Fruit fly (Drosophila melanogaster) whole organism, embryonic: Measurements from ENCODE around the gene CG8870.
A peak's percentile ranks its signal among the peaks of the same experiment; 100 is the strongest.

Experiments used
- CG10267 ChIP-seq: fragments of 200-800 bp; sonication (Bioruptor generic); optimal IDR thresholded peaks from 2 replicates; lab custom pipeline; 2018; ENCODE audit warnings: missing biosample characterization, mild to moderate bottlenecking, missing genetic modification characterization, moderate library complexity
- CG11504 ChIP-seq: fragments of 200-800 bp; sonication (Bioruptor generic); optimal IDR thresholded peaks from 3 replicates; lab custom pipeline; 2019; ENCODE audit warnings: missing biosample characterization, mild to moderate bottlenecking, missing genetic modification characterization, moderate library complexity
- CG13123 ChIP-seq: fragments of 200-800 bp; sonication (Bioruptor generic); optimal IDR thresholded peaks from 2 replicates; lab custom pipeline; 2016; ENCODE audit warnings: missing biosample characterization, missing genetic modification characterization
- CG13624 ChIP-seq: fragments of 200-800 bp; sonication (Bioruptor generic); optimal IDR thresholded peaks from 2 replicates; lab custom pipeline; 2016; ENCODE audit warnings: missing biosample characterization, missing genetic modification characterization
- CG17359 ChIP-seq: fragments of 200-800 bp; sonication (Bioruptor generic); optimal IDR thresholded peaks from 3 replicates; lab custom pipeline; 2018; ENCODE audit warnings: missing biosample characterization, mild to moderate bottlenecking, missing genetic modification characterization, moderate library complexity
- CG18262 ChIP-seq: fragments of 200-800 bp; optimal IDR thresholded peaks from 3 replicates; lab custom pipeline; 2019; ENCODE audit warnings: missing biosample characterization, mild to moderate bottlenecking, missing genetic modification characterization, moderate library complexity
- CG1832 ChIP-seq: fragments of 200-800 bp; sonication (Bioruptor generic); optimal IDR thresholded peaks from 2 replicates; lab custom pipeline; 2017; ENCODE audit warnings: missing biosample characterization, mild to moderate bottlenecking, missing genetic modification characterization, inconsistent platforms
- CG18476 ChIP-seq: fragments of 200-800 bp; sonication (Bioruptor generic); optimal IDR thresholded peaks from 2 replicates; lab custom pipeline; 2016; ENCODE audit warnings: missing biosample characterization, mild to moderate bottlenecking, missing genetic modification characterization
- CG2889 ChIP-seq: fragments of 200-800 bp; sonication (Bioruptor generic); IDR thresholded peaks from 3 replicates; pipeline ENCODE4 v1.3.6; 2022; ENCODE audit warnings: missing biosample characterization, missing genetic modification characterization
- CG30020 ChIP-seq: fragments of 200-800 bp; optimal IDR thresholded peaks from 2 replicates; lab custom pipeline; 2019; ENCODE audit warnings: missing biosample characterization, mild to moderate bottlenecking, missing genetic modification characterization, moderate library complexity
- CG31441 ChIP-seq: fragments of 200-800 bp; sonication (Bioruptor generic); IDR thresholded peaks from 2 replicates; pipeline ENCODE4 v1.3.6; 2022; ENCODE audit warnings: missing biosample characterization, missing genetic modification characterization
- CG3726 ChIP-seq: fragments of 200-800 bp; sonication (Bioruptor generic); IDR thresholded peaks from 3 replicates; pipeline ENCODE4, ENCODE4 v1.3.6; 2022; ENCODE audit warnings: missing biosample characterization, missing genetic modification characterization
- CG3847 ChIP-seq: fragments of 200-800 bp; sonication (Bioruptor generic); IDR thresholded peaks from 2 replicates; pipeline ENCODE4 v1.3.6; 2022; ENCODE audit warnings: missing biosample characterization, missing genetic modification characterization
- CG4360 ChIP-seq: fragments of 200-800 bp; sonication (Bioruptor generic); IDR thresholded peaks from 2 replicates; pipeline ENCODE4 v1.3.6; 2022; ENCODE audit warnings: missing biosample characterization, missing genetic modification characterization
- CG4854 ChIP-seq: fragments of 200-800 bp; sonication (Bioruptor generic); optimal IDR thresholded peaks from 2 replicates; lab custom pipeline; 2016; ENCODE audit warnings: missing biosample characterization, missing genetic modification characterization, inconsistent platforms
- CG7786 ChIP-seq: fragments of 200-800 bp; sonication (Bioruptor generic); optimal IDR thresholded peaks from 2 replicates; lab custom pipeline; 2016; ENCODE audit warnings: missing biosample characterization, missing genetic modification characterization
- Dp ChIP-seq: fragments of 200-800 bp; sonication (Bioruptor generic); optimal IDR thresholded peaks from 2 replicates; lab custom pipeline; 2018; ENCODE audit warnings: missing biosample characterization, mild to moderate bottlenecking, missing genetic modification characterization, moderate library complexity
- HLH4C ChIP-seq: fragments of 200-800 bp; sonication (Bioruptor generic); IDR thresholded peaks from 3 replicates; pipeline ENCODE4 v1.3.6; 2022; ENCODE audit warnings: missing biosample characterization, missing genetic modification characterization; ENCODE audit not compliant: partially characterized antibody
- Hand ChIP-seq: fragments of 200-800 bp; sonication (Bioruptor generic); optimal IDR thresholded peaks from 2 replicates; lab custom pipeline; 2017; ENCODE audit warnings: mild to moderate bottlenecking, missing biosample characterization, missing genetic modification reagents, missing genetic modification characterization
- Hmx ChIP-seq: fragments of 200-800 bp; sonication (Bioruptor generic); optimal IDR thresholded peaks from 2 replicates; lab custom pipeline; 2016; ENCODE audit warnings: missing biosample characterization, missing genetic modification characterization
- Opbp ChIP-seq: fragments of 200-800 bp; sonication (Bioruptor generic); IDR thresholded peaks from 3 replicates; pipeline ENCODE4 v1.3.6; 2022; ENCODE audit warnings: missing biosample characterization, missing genetic modification characterization; ENCODE audit not compliant: partially characterized antibody
- Poxn ChIP-seq: fragments of 200-800 bp; sonication (Bioruptor generic); IDR thresholded peaks from 2 replicates; pipeline ENCODE4 v1.3.6; 2022; ENCODE audit warnings: missing biosample characterization, missing genetic modification characterization
- TFAM ChIP-seq: fragments of 200-800 bp; sonication (Bioruptor generic); optimal IDR thresholded peaks from 2 replicates; lab custom pipeline; 2017; ENCODE audit warnings: missing biosample characterization, missing genetic modification characterization, inconsistent platforms
- Tbp ChIP-seq: fragments of >200 bp; optimal IDR thresholded peaks from 2 replicates; lab custom pipeline; 2018; ENCODE audit warnings: missing biosample characterization, missing genetic modification characterization
- ase ChIP-seq: fragments of 200-800 bp; sonication (Bioruptor generic); IDR thresholded peaks from 3 replicates; pipeline ENCODE4 v1.3.6; 2022; ENCODE audit warnings: missing biosample characterization, missing genetic modification characterization
- bab2 ChIP-seq: fragments of 200-800 bp; sonication (Bioruptor generic); optimal IDR thresholded peaks from 2 replicates; lab custom pipeline; 2016; ENCODE audit warnings: missing biosample characterization, missing genetic modification characterization
- chn ChIP-seq: fragments of 200-800 bp; sonication (Bioruptor generic); optimal IDR thresholded peaks from 2 replicates; lab custom pipeline; 2016; ENCODE audit warnings: missing biosample characterization, missing genetic modification characterization
- ci ChIP-seq: fragments of 200-800 bp; sonication (Bioruptor generic); IDR thresholded peaks from 3 replicates; pipeline ENCODE4 v1.3.6; 2022; ENCODE audit warnings: missing biosample characterization, missing genetic modification characterization
- esg ChIP-seq: fragments of 200-800 bp; sonication (Bioruptor generic); conservative IDR thresholded peaks from 2 replicates; pipeline ENCODE4 v1.3.6; 2022; ENCODE audit warnings: missing biosample characterization, missing genetic modification characterization
- fu2 ChIP-seq: fragments of 200-800 bp; sonication (Bioruptor generic); optimal IDR thresholded peaks from 2 replicates; lab custom pipeline; 2016; ENCODE audit warnings: missing biosample characterization, missing genetic modification characterization
- hth ChIP-seq: fragments of >200 bp; optimal IDR thresholded peaks from 2 replicates; lab custom pipeline; 2017; ENCODE audit warnings: inconsistent platforms
- jigr1 ChIP-seq: fragments of 200-800 bp; sonication (Bioruptor generic); IDR thresholded peaks from 3 replicates; pipeline ENCODE4 v1.3.6; 2022; ENCODE audit warnings: missing biosample characterization, missing genetic modification characterization
- kni ChIP-seq: fragments of 200-800 bp; sonication (Bioruptor generic); optimal IDR thresholded peaks from 3 replicates; lab custom pipeline; 2017; ENCODE audit warnings: mild to moderate bottlenecking, missing biosample characterization, missing genetic modification reagents, missing genetic modification characterization
- lab ChIP-seq: fragments of 200-800 bp; sonication (Bioruptor generic); optimal IDR thresholded peaks from 3 replicates; lab custom pipeline; 2017; ENCODE audit warnings: missing biosample characterization, missing genetic modification characterization, mild to moderate bottlenecking, moderate library complexity, missing genetic modification reagents
- lilli ChIP-seq: fragments of 200-800 bp; sonication (Bioruptor generic); optimal IDR thresholded peaks from 3 replicates; lab custom pipeline; 2016; ENCODE audit warnings: missing biosample characterization, missing genetic modification characterization
- luna ChIP-seq: fragments of 200-800 bp; sonication (Bioruptor generic); optimal IDR thresholded peaks from 2 replicates; lab custom pipeline; 2016; ENCODE audit warnings: missing biosample characterization, missing genetic modification characterization
- nerfin-1 ChIP-seq: fragments of 200-800 bp; sonication (Bioruptor generic); optimal IDR thresholded peaks from 3 replicates; lab custom pipeline; 2019; ENCODE audit warnings: missing biosample characterization, mild to moderate bottlenecking, missing genetic modification characterization, moderate library complexity
- otp ChIP-seq: fragments of 200-800 bp; sonication (Bioruptor generic); IDR thresholded peaks from 3 replicates; pipeline ENCODE4, ENCODE4 v1.3.6; 2022; ENCODE audit warnings: missing biosample characterization, missing genetic modification characterization
- pan ChIP-seq, 4 experiments: fragments of >200 bp in 3 of 4; fragments of 200-800 bp in 1 of 4; sonication (Bioruptor generic) in 1 of 4; optimal IDR thresholded peaks in 3 of 4; IDR thresholded peaks in 1 of 4; 2 replicates each; pipeline versions ENCODE4 v1.3.6 to Lab custom; 2017 to 2022; ENCODE audit warnings: missing biosample characterization in 2 of 4, missing genetic modification characterization in 2 of 4, mixed read lengths in 1 of 4
- pb ChIP-seq: fragments of 200-800 bp; sonication (Bioruptor generic); optimal IDR thresholded peaks from 3 replicates; lab custom pipeline; 2016; ENCODE audit warnings: missing biosample characterization, missing genetic modification characterization
- peb ChIP-seq: fragments of 200-800 bp; sonication (Bioruptor generic); IDR thresholded peaks from 2 replicates; pipeline ENCODE4 v1.3.6; 2022; ENCODE audit warnings: missing biosample characterization, missing genetic modification characterization
- pum ChIP-seq: fragments of 200-800 bp; sonication (Bioruptor generic); optimal IDR thresholded peaks from 2 replicates; lab custom pipeline; 2016; ENCODE audit warnings: missing biosample characterization, missing genetic modification characterization
- sd ChIP-seq: fragments of 200-800 bp; sonication (Bioruptor generic); optimal IDR thresholded peaks from 3 replicates; lab custom pipeline; 2018; ENCODE audit warnings: missing biosample characterization, mild to moderate bottlenecking, missing genetic modification characterization, moderate library complexity
- sr ChIP-seq: fragments of 200-800 bp; sonication (Bioruptor generic); IDR thresholded peaks from 3 replicates; pipeline ENCODE4 v1.3.6; 2022; ENCODE audit warnings: missing biosample characterization, missing genetic modification characterization
- tap ChIP-seq: fragments of 200-800 bp; optimal IDR thresholded peaks from 3 replicates; lab custom pipeline; 2019; ENCODE audit warnings: missing biosample characterization, mild to moderate bottlenecking, missing genetic modification characterization, moderate library complexity
- wdn ChIP-seq: fragments of 200-800 bp; sonication (Bioruptor generic); IDR thresholded peaks from 2 replicates; pipeline ENCODE4 v1.3.6; 2022; ENCODE audit warnings: missing biosample characterization, missing genetic modification characterization
- zf30C ChIP-seq: fragments of 200-800 bp; sonication (Bioruptor generic); optimal IDR thresholded peaks from 3 replicates; lab custom pipeline; 2018; ENCODE audit warnings: missing biosample characterization, mild to moderate bottlenecking, missing genetic modification characterization
- zfh1 ChIP-seq: fragments of 200-800 bp; sonication (Bioruptor generic); IDR thresholded peaks from 3 replicates; pipeline ENCODE4 v1.3.6; 2022; ENCODE audit warnings: missing biosample characterization, missing genetic modification characterization

Gene CG8870

DNA sequence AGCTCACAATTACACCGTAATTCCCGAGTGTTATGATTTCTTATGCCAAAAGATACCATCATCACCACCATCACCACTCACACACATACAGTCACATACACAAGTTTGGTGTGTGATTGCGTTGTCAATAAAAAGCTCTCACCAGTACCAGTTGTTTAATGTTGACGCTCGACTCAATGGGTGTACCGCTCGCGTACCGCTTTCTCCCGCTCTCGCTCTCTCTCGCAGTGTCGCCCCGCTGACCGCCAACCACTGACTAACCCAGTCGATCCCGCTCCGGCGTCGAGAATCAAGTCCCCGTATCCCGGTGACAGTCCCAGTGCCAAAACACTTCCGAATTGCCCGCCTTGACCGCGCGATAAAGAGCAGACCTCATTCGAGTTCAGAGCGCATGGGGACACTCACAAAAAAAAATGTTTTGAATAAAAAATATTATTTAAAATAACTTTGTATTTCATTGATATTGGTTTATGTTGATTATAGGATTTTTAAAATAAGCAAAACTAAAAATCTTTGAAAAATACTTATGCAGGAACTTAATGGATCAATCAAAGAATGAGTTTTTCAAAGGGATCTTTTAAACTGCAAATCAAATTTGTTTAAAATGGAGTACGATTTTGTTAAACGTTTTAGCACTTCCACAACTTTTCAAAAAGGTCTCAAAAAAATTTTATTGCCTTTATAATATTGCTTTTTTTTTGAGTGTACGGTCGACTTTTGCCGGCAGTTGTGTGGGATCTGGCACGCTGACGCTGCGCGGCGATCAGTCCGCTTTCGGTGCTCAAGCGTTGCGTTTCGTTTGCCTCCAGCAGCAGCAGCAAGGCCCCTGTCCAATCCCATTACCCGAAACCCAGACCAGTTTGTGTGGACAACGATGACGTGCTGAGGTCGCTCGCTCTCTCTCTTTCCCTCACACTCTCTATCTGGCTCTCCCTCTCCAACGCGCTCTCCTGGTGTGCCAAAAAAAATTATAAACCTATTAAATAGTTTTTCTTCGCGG is 15.2 kb upstream of the CG8870 start, which contains the start of gene Dic1 (continued):
- no peak for TF ChIP-seq pan (optimal IDR thresholded peaks at IDR 0.05; lab: Kevin White, UChicago)
- TF ChIP-seq pan (GFP tag; optimal IDR thresholded peaks at IDR 0.05 in 1 of 2, IDR thresholded peaks at IDR 0.05 in 1 of 2) = peak in 1 of 2 experiments; percentile 93
- TF ChIP-seq peb (GFP tag; lab: Robert Waterston, UW) = no peak; the same call in 1 of the 2 replicates
- peak; percentile 88 for TF ChIP-seq Hmx (GFP tag; lab: Kevin White, UChicago)
- peak; percentile 80 for TF ChIP-seq pb (GFP tag; lab: Kevin White, UChicago)
- peak; percentile 80 for TF ChIP-seq sr (GFP tag; lab: Robert Waterston, UW)
- TF ChIP-seq CG3726 = peak; percentile 67; the same call in 2 of the 3 replicates
- TF ChIP-seq CG7786 (GFP tag; lab: Kevin White, UChicago) = peak; percentile 91
- TF ChIP-seq Tbp (GFP tag; lab: Kevin White, UChicago) = no peak
- TF ChIP-seq chn = peak; percentile 93
- TF ChIP-seq CG30020 (tag; lab: Kevin White, UChicago) = peak; percentile 83
- peak; percentile 94 for TF ChIP-seq Hand (GFP tag; lab: Kevin White, UChicago)
- peak; percentile 90 for TF ChIP-seq zf30C (GFP tag; lab: Kevin White, UChicago)
- TF ChIP-seq CG31441 (GFP tag; lab: Robert Waterston, UW) = peak; percentile 98
- peak; percentile 98 for TF ChIP-seq CG17359 (tag; lab: Kevin White, UChicago)
- TF ChIP-seq luna (GFP tag; lab: Kevin White, UChicago) = peak; percentile 83
- TF ChIP-seq CG11504 (tag; lab: Kevin White, UChicago) = peak; percentile 98
- no peak for TF ChIP-seq Dp (GFP tag; lab: Kevin White, UChicago)
- peak; percentile 65 for TF ChIP-seq TFAM
- TF ChIP-seq sd (tag; lab: Kevin White, UChicago) = peak; percentile 83
- TF ChIP-seq lilli (GFP tag; lab: Kevin White, UChicago) = peak; percentile 97
- TF ChIP-seq jigr1 = peak; percentile 86
- peak; percentile 91 for TF ChIP-seq fu2 (GFP tag; lab: Kevin White, UChicago)
- peak; percentile 79 for TF ChIP-seq CG2889 (GFP tag; lab: Robert Waterston, UW)
- TF ChIP-seq Opbp (GFP tag; lab: Robert Waterston, UW) = peak; percentile 52; the same call in 1 of the 3 replicates
- peak; percentile 95 for TF ChIP-seq CG10267 (tag; lab: Kevin White, UChicago)
- peak; percentile 89 for TF ChIP-seq CG13123 (GFP tag; lab: Kevin White, UChicago)
- peak; percentile 92 for TF ChIP-seq CG13624 (GFP tag; lab: Kevin White, UChicago)
- peak; percentile 53; the same call in 1 of the 3 replicates for TF ChIP-seq HLH4C
- TF ChIP-seq zfh1 (GFP tag; lab: Robert Waterston, UW) = peak; percentile 83
- peak; percentile 94 for TF ChIP-seq kni (GFP tag; lab: Kevin White, UChicago)
- TF ChIP-seq bab2 = peak; percentile 90
- TF ChIP-seq Poxn (GFP tag; lab: Robert Waterston, UW) = peak; percentile 84
- TF ChIP-seq tap (tag; lab: Kevin White, UChicago) = peak; percentile 91
- TF ChIP-seq wdn (GFP tag; lab: Robert Waterston, UW) = peak; percentile 82
- TF ChIP-seq CG3847 (GFP tag; lab: Robert Waterston, UW) = peak; percentile 94
- peak; percentile 78; the same call in 2 of the 3 replicates for TF ChIP-seq ase (GFP tag; lab: Robert Waterston, UW)
- peak; percentile 53 for TF ChIP-seq CG1832 (GFP tag; lab: Kevin White, UChicago)
- peak; percentile 97 for TF ChIP-seq nerfin-1
- TF ChIP-seq CG18476 = peak; percentile 95
- peak; percentile 86; the same call in 2 of the 3 replicates for TF ChIP-seq ci
- peak; percentile 50 for TF ChIP-seq CG4360 (GFP tag; lab: Robert Waterston, UW)
- peak; percentile 71; the same call in 2 of the 3 replicates for TF ChIP-seq otp (GFP tag; lab: Robert Waterston, UW)
- peak; percentile 98 for TF ChIP-seq lab (GFP tag; lab: Kevin White, UChicago)
- TF ChIP-seq pum (GFP tag; lab: Kevin White, UChicago) = peak; percentile 89
- peak; percentile 87 for TF ChIP-seq CG4854 (GFP tag; lab: Kevin White, UChicago)
- TF ChIP-seq hth (lab: Kevin White, UChicago) = no peak
- peak; percentile 91 for TF ChIP-seq esg (GFP tag; lab: Robert Waterston, UW)
- peak; percentile 98 for TF ChIP-seq CG18262 (tag; lab: Kevin White, UChicago)
